Worm (Caenorhabditis elegans): Measurements from ENCODE around the gene ops-1.

The ops-1 gene

DNA sequence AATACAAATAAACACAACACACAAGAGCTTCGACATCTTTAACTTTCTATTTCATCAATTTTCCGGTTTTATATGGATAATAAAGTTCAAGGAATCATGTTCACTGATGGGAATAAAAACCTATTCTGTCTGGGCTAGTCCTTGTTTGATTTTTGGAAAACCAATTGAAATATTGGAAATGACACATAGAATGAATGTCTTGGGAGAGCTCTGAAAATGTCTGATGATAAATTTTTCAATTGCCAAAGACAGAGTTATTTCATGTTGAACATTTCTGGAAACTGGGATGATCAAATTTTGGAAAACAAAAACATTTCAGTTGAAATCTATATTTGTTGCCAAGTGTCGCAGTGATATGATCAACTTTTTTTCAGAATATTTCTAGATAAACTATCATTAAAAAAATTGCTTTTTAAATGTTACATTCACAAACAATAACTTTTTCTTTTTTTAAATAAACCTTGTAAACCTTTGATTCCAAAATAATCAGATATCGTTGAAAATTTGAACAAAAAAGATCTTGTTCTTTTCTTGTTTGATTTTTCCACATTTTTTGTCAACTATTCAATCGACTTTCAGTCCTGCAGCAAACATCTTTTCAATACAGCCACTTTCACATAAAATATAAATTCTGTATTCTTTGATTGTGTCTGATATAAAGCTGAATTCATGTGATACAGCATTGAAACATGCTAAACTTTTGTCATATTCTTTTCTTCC is 46.5 kb downstream of the ops-1 start, which contains the start of the genes F58F9.6 and F58F9.8:
Gene F58F9.6, minus strand, starts transcription at position 101 of the 720 bp plus-strand sequence.
Gene F58F9.8, plus strand, starts transcription at position 670 of the 720 bp plus-strand sequence.
- no peak for TF ChIP-seq nhr-10 (tag; optimal IDR thresholded peaks at IDR 0.05)
- no peak for TF ChIP-seq aly-2 (tag; optimal IDR thresholded peaks at IDR 0.05)
- TF ChIP-seq ZK546.5 (tag; optimal IDR thresholded peaks at IDR 0.05) = no peak
- no peak for TF ChIP-seq nhr-25 (tag; optimal IDR thresholded peaks at IDR 0.05)
- TF ChIP-seq mbf-1 (tag; optimal IDR thresholded peaks at IDR 0.05) = no peak
- TF ChIP-seq unc-39 (tag; optimal IDR thresholded peaks at IDR 0.05) = no peak
- TF ChIP-seq nhr-23 (tag; optimal IDR thresholded peaks at IDR 0.05) = no peak
- TF ChIP-seq fos-1 (tag; optimal IDR thresholded peaks at IDR 0.05) = no peak
- TF ChIP-seq peb-1 (tag; optimal IDR thresholded peaks at IDR 0.05) = no peak
- TF ChIP-seq lin-13 (GFP tag; optimal IDR thresholded peaks at IDR 0.05) = no peak
- no peak for TF ChIP-seq crh-2 (tag; optimal IDR thresholded peaks at IDR 0.05)

All from whole organism, L2 larva.